Worm (Caenorhabditis elegans) whole organism, mixed stage, embryonic: Measurements from ENCODE around the gene cone-1.

ENCODE experiments used
- bed-3 ChIP-seq: fragments of 200-800 bp; sonication (Bioruptor generic); optimal IDR thresholded peaks from 3 replicates; lab custom pipeline; 2018; ENCODE audit warnings: mild to moderate bottlenecking, missing genetic modification characterization, moderate library complexity, missing compliant biosample characterization
- blmp-1 ChIP-seq: fragments of 150-350 bp; optimal IDR thresholded peaks from 2 replicates; lab custom pipeline; 2014; ENCODE audit warnings: missing biosample characterization, missing genetic modification characterization
- ceh-43 ChIP-seq: fragments of 200-800 bp; sonication (Bioruptor generic); optimal IDR thresholded peaks from 2 replicates; lab custom pipeline; 2018; ENCODE audit warnings: mild to moderate bottlenecking, missing genetic modification characterization, moderate library complexity, missing compliant biosample characterization
- nhr-28 ChIP-seq: fragments of 150-350 bp; optimal IDR thresholded peaks from 2 replicates; lab custom pipeline; 2014; ENCODE audit warnings: missing biosample characterization, missing genetic modification characterization
- snpc-4 ChIP-seq: fragments of 150-350 bp; optimal IDR thresholded peaks from 2 replicates; lab custom pipeline; 2014; ENCODE audit warnings: missing biosample characterization, missing genetic modification characterization
- unc-62 ChIP-seq: fragments of 150-350 bp; optimal IDR thresholded peaks from 2 replicates; lab custom pipeline; 2014; ENCODE audit warnings: missing biosample characterization, missing genetic modification reagents, missing genetic modification characterization
- zip-8 ChIP-seq: fragments of 150-350 bp; optimal IDR thresholded peaks from 2 replicates; lab custom pipeline; 2014; ENCODE audit warnings: missing biosample characterization, missing genetic modification characterization

ce11 chrIII:2546298-2546697 is 15.9 kb downstream of the cone-1 start:
- TF ChIP-seq blmp-1 (tag; lab: Kevin White, UChicago) = no peak
- TF ChIP-seq zip-8 = no peak
- TF ChIP-seq snpc-4 (tag; lab: Kevin White, UChicago) = no peak
- no peak for TF ChIP-seq bed-3 (GFP tag; lab: Kevin White, UChicago)
- no peak for TF ChIP-seq ceh-43
- TF ChIP-seq unc-62 (GFP tag; lab: Kevin White, UChicago) = no peak
- TF ChIP-seq nhr-28 (tag; lab: Kevin White, UChicago) = no peak
